Fruit fly (Drosophila melanogaster) whole organism, prepupa: Measurements from ENCODE around the gene janA.

ENCODE experiments used
- Blimp-1 ChIP-seq: fragments of 200-800 bp; sonication (Bioruptor generic); optimal IDR thresholded peaks from 3 replicates; lab custom pipeline; 2017; ENCODE audit warnings: missing biosample characterization, missing genetic modification characterization, mild to moderate bottlenecking, moderate library complexity, missing genetic modification reagents
- CG10631 ChIP-seq: fragments of 200-800 bp; sonication (Bioruptor generic); optimal IDR thresholded peaks from 2 replicates; lab custom pipeline; 2016; ENCODE audit warnings: missing biosample characterization, missing genetic modification characterization
- CG11762 ChIP-seq: fragments of 200-800 bp; sonication (Bioruptor generic); optimal IDR thresholded peaks from 3 replicates; lab custom pipeline; 2016; ENCODE audit warnings: missing biosample characterization, missing genetic modification characterization; ENCODE audit not compliant: insufficient read depth
- CG11902 ChIP-seq: fragments of 200-800 bp; sonication (Bioruptor generic); optimal IDR thresholded peaks from 3 replicates; lab custom pipeline; 2016; ENCODE audit warnings: missing biosample characterization, missing genetic modification characterization
- CG1621 ChIP-seq: fragments of 200-800 bp; sonication (Bioruptor generic); optimal IDR thresholded peaks from 3 replicates; lab custom pipeline; 2018; ENCODE audit warnings: missing biosample characterization, mild to moderate bottlenecking, missing genetic modification characterization
- CG16779 ChIP-seq: fragments of 200-800 bp; sonication (Bioruptor generic); optimal IDR thresholded peaks from 3 replicates; lab custom pipeline; 2017; ENCODE audit warnings: missing biosample characterization, mild to moderate bottlenecking, missing genetic modification characterization
- CG3032 ChIP-seq: fragments of 200-800 bp; optimal IDR thresholded peaks from 2 replicates; lab custom pipeline; 2019; ENCODE audit warnings: missing biosample characterization, mild to moderate bottlenecking, missing genetic modification characterization, moderate library complexity
- CG31627 ChIP-seq: fragments of 200-800 bp; sonication (Bioruptor generic); optimal IDR thresholded peaks from 3 replicates; lab custom pipeline; 2016; ENCODE audit warnings: missing biosample characterization, missing genetic modification characterization
- CG32006 ChIP-seq: fragments of 200-800 bp; sonication (Bioruptor generic); optimal IDR thresholded peaks from 3 replicates; lab custom pipeline; 2017; ENCODE audit warnings: missing biosample characterization, mild to moderate bottlenecking, missing genetic modification characterization
- CG34406 ChIP-seq: fragments of 200-800 bp; sonication (Bioruptor generic); optimal IDR thresholded peaks from 3 replicates; lab custom pipeline; 2016; ENCODE audit warnings: missing biosample characterization, missing genetic modification characterization
- CG3919 ChIP-seq: fragments of 200-800 bp; sonication (Bioruptor generic); optimal IDR thresholded peaks from 3 replicates; lab custom pipeline; 2016; ENCODE audit warnings: missing biosample characterization, missing genetic modification characterization
- CG4318 ChIP-seq: fragments of 200-800 bp; sonication (Bioruptor generic); optimal IDR thresholded peaks from 3 replicates; lab custom pipeline; 2017; ENCODE audit warnings: missing biosample characterization, mild to moderate bottlenecking, missing genetic modification characterization
- CG6163 ChIP-seq: fragments of 200-800 bp; sonication (Bioruptor generic); IDR thresholded peaks from 3 replicates; pipeline ENCODE4 v1.3.6; 2022; ENCODE audit warnings: missing biosample characterization, missing genetic modification characterization
- CG6276 ChIP-seq: fragments of 200-800 bp; sonication (Bioruptor generic); optimal IDR thresholded peaks from 2 replicates; lab custom pipeline; 2017; ENCODE audit warnings: missing biosample characterization, mild to moderate bottlenecking, missing genetic modification characterization
- CG7368 ChIP-seq: fragments of 200-800 bp; sonication (Bioruptor generic); optimal IDR thresholded peaks from 3 replicates; lab custom pipeline; 2016; ENCODE audit warnings: missing biosample characterization, missing genetic modification characterization
- CG8119 ChIP-seq: fragments of 200-800 bp; sonication (Bioruptor generic); IDR thresholded peaks from 3 replicates; pipeline ENCODE4 v1.3.6; 2022; ENCODE audit warnings: missing biosample characterization, missing genetic modification characterization
- CG8319 ChIP-seq: fragments of 200-800 bp; sonication (Bioruptor generic); optimal IDR thresholded peaks from 3 replicates; lab custom pipeline; 2016; ENCODE audit warnings: missing biosample characterization, missing genetic modification characterization
- Eip75B ChIP-seq: fragments of 200-800 bp; sonication (Bioruptor generic); optimal IDR thresholded peaks from 3 replicates; lab custom pipeline; 2016; ENCODE audit warnings: missing biosample characterization, missing genetic modification characterization
- Eip78C ChIP-seq: fragments of 200-800 bp; sonication (Bioruptor generic); peaks from one replicate; lab custom pipeline; 2016; ENCODE audit warnings: missing biosample characterization, missing genetic modification characterization
- Eip93F ChIP-seq: fragments of 200-800 bp; sonication (Bioruptor generic); optimal IDR thresholded peaks from 2 replicates; lab custom pipeline; 2016; ENCODE audit warnings: missing biosample characterization, mild to moderate bottlenecking, missing genetic modification characterization
- Ets21C ChIP-seq: fragments of 200-800 bp; sonication (Bioruptor generic); optimal IDR thresholded peaks from 3 replicates; lab custom pipeline; 2016; ENCODE audit warnings: missing biosample characterization, missing genetic modification characterization
- Gug ChIP-seq: fragments of 200-800 bp; sonication (Bioruptor generic); IDR thresholded peaks from 2 replicates; pipeline ENCODE4 v1.3.6; 2022; ENCODE audit warnings: missing biosample characterization, missing genetic modification characterization
- Hr38 ChIP-seq: sonication (Bioruptor generic); optimal IDR thresholded peaks from 2 replicates; lab custom pipeline; 2016; ENCODE audit warnings: missing biosample characterization, missing genetic modification characterization
- Lpt ChIP-seq: fragments of 200-800 bp; sonication (Bioruptor generic); optimal IDR thresholded peaks from 3 replicates; lab custom pipeline; 2016; ENCODE audit warnings: missing biosample characterization, missing genetic modification characterization
- Met ChIP-seq: fragments of 200-800 bp; sonication (Bioruptor generic); optimal IDR thresholded peaks from 3 replicates; lab custom pipeline; 2016; ENCODE audit warnings: missing biosample characterization, missing genetic modification characterization
- OdsH ChIP-seq: fragments of 200-800 bp; sonication (Bioruptor generic); optimal IDR thresholded peaks from 3 replicates; lab custom pipeline; 2016; ENCODE audit warnings: missing biosample characterization, missing genetic modification characterization
- Sox14 ChIP-seq: fragments of 200-800 bp; sonication (Bioruptor generic); optimal IDR thresholded peaks from 3 replicates; lab custom pipeline; 2016; ENCODE audit warnings: missing biosample characterization, missing genetic modification characterization
- acj6 ChIP-seq: fragments of 200-800 bp; sonication (Bioruptor generic); optimal IDR thresholded peaks from 3 replicates; lab custom pipeline; 2016; ENCODE audit warnings: missing biosample characterization, missing genetic modification characterization
- cyc ChIP-seq: fragments of 200-800 bp; sonication (Bioruptor generic); optimal IDR thresholded peaks from 3 replicates; lab custom pipeline; 2016; ENCODE audit warnings: missing biosample characterization, missing genetic modification characterization
- dac ChIP-seq: fragments of 200-800 bp; sonication (Bioruptor generic); optimal IDR thresholded peaks from 2 replicates; lab custom pipeline; 2017; ENCODE audit warnings: missing biosample characterization, mild to moderate bottlenecking, missing genetic modification characterization
- dsx ChIP-seq: fragments of 200-800 bp; optimal IDR thresholded peaks from 3 replicates; lab custom pipeline; 2019; ENCODE audit warnings: missing biosample characterization, mild to moderate bottlenecking, missing genetic modification characterization, moderate library complexity; ENCODE audit not compliant: poor library complexity, severe bottlenecking
- fkh ChIP-seq: fragments of 200-800 bp; sonication (Bioruptor generic); optimal IDR thresholded peaks from 3 replicates; lab custom pipeline; 2017; ENCODE audit warnings: missing biosample characterization, mild to moderate bottlenecking, missing genetic modification characterization, moderate library complexity
- ss ChIP-seq, 2 experiments: fragments of 200-800 bp; sonication (Bioruptor generic); optimal IDR thresholded peaks; 2 replicates in 1 of 2; 3 replicates in 1 of 2; lab custom pipeline; 2017 to 2018; ENCODE audit warnings: mild to moderate bottlenecking in 2 of 2, missing biosample characterization in 2 of 2, missing genetic modification characterization in 2 of 2, moderate library complexity in 1 of 2
- svp ChIP-seq: fragments of 200-800 bp; sonication (Bioruptor generic); peaks from one replicate; lab custom pipeline; 2016; ENCODE audit warnings: missing biosample characterization, missing genetic modification characterization
- vri ChIP-seq: fragments of 200-800 bp; sonication (Bioruptor generic); optimal IDR thresholded peaks from 3 replicates; lab custom pipeline; 2016; ENCODE audit warnings: missing biosample characterization, mild to moderate bottlenecking, missing genetic modification characterization

janA gene

dm6 chr3R:30071827-30072226 lies 32.5 kb upstream of the janA start (continued):
- TF ChIP-seq CG4318 (GFP tag; lab: Kevin White, UChicago), result no peak
- peak; percentile 35 for TF ChIP-seq CG6276 (GFP tag; lab: Kevin White, UChicago)
- no peak for TF ChIP-seq Hr38 (GFP tag; lab: Kevin White, UChicago)
- TF ChIP-seq Met (GFP tag; lab: Kevin White, UChicago), result peak; percentile 23
- TF ChIP-seq Lpt, result no peak
- peak; percentile 75 for TF ChIP-seq Eip78C
- peak; percentile 34 for TF ChIP-seq OdsH (GFP tag; lab: Kevin White, UChicago)
- no peak for TF ChIP-seq dsx
- peak; percentile 32 for TF ChIP-seq CG32006 (GFP tag; lab: Kevin White, UChicago)
- peak; percentile 43 for TF ChIP-seq CG3919 (GFP tag; lab: Kevin White, UChicago)
- peak; percentile 40 for TF ChIP-seq cyc
- no peak for TF ChIP-seq Gug
- TF ChIP-seq acj6, result peak; percentile 37
- no peak for TF ChIP-seq CG11762
- TF ChIP-seq dac (GFP tag; lab: Kevin White, UChicago), result no peak
- peak; percentile 7 for TF ChIP-seq Sox14
- TF ChIP-seq Ets21C (GFP tag; lab: Kevin White, UChicago), result peak; percentile 42
- TF ChIP-seq CG7368 (GFP tag; lab: Kevin White, UChicago), result peak; percentile 23
- TF ChIP-seq CG10631 (GFP tag; lab: Kevin White, UChicago), result no peak
- TF ChIP-seq Blimp-1 (GFP tag; lab: Kevin White, UChicago), result no peak
- no peak for TF ChIP-seq CG1621 (tag; lab: Kevin White, UChicago)

DNA sequence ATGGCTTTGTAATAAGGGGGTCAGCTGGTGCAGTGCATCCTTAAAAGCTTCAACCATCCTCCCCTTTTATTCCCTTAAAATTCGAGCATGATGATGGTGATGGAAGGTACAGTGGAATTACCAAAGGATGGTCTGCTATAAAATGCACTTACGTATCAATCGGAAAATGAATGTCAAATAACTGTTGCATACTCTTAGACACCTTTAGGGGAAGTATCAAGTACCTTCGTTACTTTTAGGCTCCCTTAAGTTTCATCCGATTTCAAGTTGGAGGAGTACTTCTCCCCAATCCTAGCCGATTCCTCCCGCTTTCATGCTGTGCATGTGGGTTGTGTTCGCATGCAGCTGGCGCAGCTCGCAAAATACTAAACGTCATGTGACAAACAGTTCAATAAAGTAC lies 30.9 kb upstream of the janA start:
- TF ChIP-seq CG31627 (GFP tag; lab: Kevin White, UChicago), result no peak
- no peak for TF ChIP-seq Eip75B (GFP tag; lab: Kevin White, UChicago)
- no peak for TF ChIP-seq CG34406
- TF ChIP-seq Hr38 (GFP tag; lab: Kevin White, UChicago), result no peak
- no peak for TF ChIP-seq Eip93F
- TF ChIP-seq CG8319 (GFP tag; lab: Kevin White, UChicago), result no peak
- no peak for TF ChIP-seq CG16779 (tag; lab: Kevin White, UChicago)
- no peak for TF ChIP-seq CG6163 (GFP tag; lab: Robert Waterston, UW)

- TF ChIP-seq Eip78C, result peak; percentile 25
- no peak for TF ChIP-seq ss (GFP tag; optimal IDR thresholded peaks at IDR 0.05; lab: Kevin White, UChicago)
Measured at dm6 chr3R:30066004-30066403, 26.7 kb upstream of the janA start.

- TF ChIP-seq CG10631 (GFP tag; lab: Kevin White, UChicago), result no peak
- peak; percentile 43 for TF ChIP-seq Eip78C
- no peak for TF ChIP-seq Lpt
- peak; percentile 65 for TF ChIP-seq fkh
- peak; percentile 45 for TF ChIP-seq svp (GFP tag; lab: Kevin White, UChicago)
Measured at dm6 chr3R:30063704-30064103, 24.4 kb upstream of the janA start.

DNA sequence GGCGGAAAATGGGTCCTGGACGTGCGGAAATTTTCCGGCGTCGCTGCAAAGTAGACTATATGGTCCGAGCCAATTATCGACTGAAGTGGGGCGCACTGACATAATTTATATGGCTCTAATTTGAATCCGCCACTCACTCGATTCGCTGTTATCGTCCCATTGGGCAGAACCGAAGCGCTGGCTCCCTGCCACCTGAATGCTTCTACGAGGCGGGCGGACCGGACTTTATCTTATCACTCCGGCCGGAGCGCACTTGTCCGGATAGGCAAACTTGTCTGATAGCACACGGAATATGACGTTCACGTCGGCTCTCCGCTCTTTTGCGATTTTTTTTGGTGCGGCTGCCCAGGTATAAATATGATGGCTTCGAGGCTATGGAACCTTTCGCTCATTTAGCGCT lies 23.2 kb upstream of the janA start:
- TF ChIP-seq CG8119 (GFP tag; lab: Robert Waterston, UW), result no peak
- no peak for TF ChIP-seq fkh
- peak; percentile 32 for TF ChIP-seq Eip78C
- TF ChIP-seq CG3032 (tag; lab: Kevin White, UChicago), result no peak
- no peak for TF ChIP-seq OdsH (GFP tag; lab: Kevin White, UChicago)
- TF ChIP-seq CG11902 (GFP tag; lab: Kevin White, UChicago), result peak; percentile 64
- peak; percentile 99 for TF ChIP-seq vri
